Fruit fly (Drosophila melanogaster): ENCODE results near the gene CG7069.

- TF ChIP-seq CTCF (optimal IDR thresholded peaks at IDR 0.05) (no peak), CG8478 (optimal IDR thresholded peaks at IDR 0.05) (no peak)
Measured at dm6 chr3R:22402355-22402754, 29.7 kb downstream of the CG7069 start, which contains the start of gene CG13856.

Data from S2 (cell line).